Worm (Caenorhabditis elegans) whole organism, early embryonic: ENCODE data around the gene dyf-11.
A peak's percentile ranks its signal among the peaks of the same experiment; 100 is the strongest.

Experiments used
- B0310.2 ChIP-seq: sonication (generic microtip); optimal IDR thresholded peaks from 2 replicates; lab custom pipeline; 2016; ENCODE audit warnings: mild to moderate bottlenecking, missing genetic modification characterization, missing compliant biosample characterization
- F13C5.2 ChIP-seq: sonication (generic microtip); optimal IDR thresholded peaks from 2 replicates; lab custom pipeline; 2017; ENCODE audit warnings: mild to moderate bottlenecking, missing genetic modification characterization, inconsistent platforms, missing compliant biosample characterization
- aly-1 ChIP-seq: sonication (generic microtip); optimal IDR thresholded peaks from 2 replicates; lab custom pipeline; 2016; ENCODE audit warnings: missing genetic modification characterization, missing compliant biosample characterization
- ama-1 ChIP-seq: fragments of 150-350 bp; optimal IDR thresholded peaks from 2 replicates; lab custom pipeline; 2014
- ceh-13 ChIP-seq: fragments of 200-800 bp; sonication (Bioruptor generic); optimal IDR thresholded peaks from 2 replicates; lab custom pipeline; 2018; ENCODE audit warnings: mild to moderate bottlenecking, missing genetic modification characterization, missing compliant biosample characterization
- ceh-36 ChIP-seq: sonication (generic microtip); optimal IDR thresholded peaks from 2 replicates; lab custom pipeline; 2016; ENCODE audit warnings: missing genetic modification characterization, inconsistent platforms, missing compliant biosample characterization
- ets-7 ChIP-seq: sonication (generic microtip); optimal IDR thresholded peaks from 2 replicates; lab custom pipeline; 2016; ENCODE audit warnings: missing genotype, missing genetic modification characterization, missing compliant biosample characterization
- flt-1 ChIP-seq: fragments of 200-800 bp; sonication (Bioruptor generic); IDR thresholded peaks from 2 replicates; pipeline ENCODE4 v1.3.6; 2022; ENCODE audit warnings: missing genetic modification characterization, missing compliant biosample characterization
- hmbx-1 ChIP-seq: sonication (generic microtip); optimal IDR thresholded peaks from 2 replicates; lab custom pipeline; 2016; ENCODE audit warnings: mild to moderate bottlenecking, missing genetic modification characterization, missing compliant biosample characterization
- hmg-4 ChIP-seq: fragments of 200-800 bp; sonication (Bioruptor generic); optimal IDR thresholded peaks from 2 replicates; lab custom pipeline; 2018; ENCODE audit warnings: mild to moderate bottlenecking, missing genetic modification characterization, missing compliant biosample characterization
- hnd-1 ChIP-seq: sonication (generic microtip); optimal IDR thresholded peaks from 2 replicates; lab custom pipeline; 2016; ENCODE audit warnings: missing genetic modification characterization, missing compliant biosample characterization
- pes-1 ChIP-seq: fragments of 200-800 bp; sonication (Bioruptor generic); IDR thresholded peaks from 2 replicates; pipeline ENCODE4 v1.3.6; 2022; ENCODE audit warnings: missing genetic modification reagents, missing genetic modification characterization, missing compliant biosample characterization
- scrt-1 ChIP-seq: fragments of 200-800 bp; sonication (Bioruptor generic); IDR thresholded peaks from 2 replicates; pipeline ENCODE4 v1.3.6; 2022; ENCODE audit warnings: missing genetic modification characterization, missing compliant biosample characterization
- sea-1 ChIP-seq: fragments of 200-800 bp; sonication (Bioruptor generic); conservative IDR thresholded peaks from 2 replicates; pipeline ENCODE4 v1.3.6; 2022; ENCODE audit warnings: missing genetic modification characterization, missing compliant biosample characterization
- tbx-11 ChIP-seq: fragments of 200-800 bp; sonication (Bioruptor generic); IDR thresholded peaks from 2 replicates; pipeline ENCODE4 v1.3.6; 2022; ENCODE audit warnings: missing genetic modification characterization, missing compliant biosample characterization
- tbx-37 ChIP-seq: fragments of 200-800 bp; sonication (Bioruptor generic); conservative IDR thresholded peaks from 2 replicates; pipeline ENCODE4 v1.3.6; 2022; ENCODE audit warnings: missing genetic modification reagents, missing genetic modification characterization, missing compliant biosample characterization
- tra-4 ChIP-seq: sonication (generic microtip); optimal IDR thresholded peaks from 2 replicates; lab custom pipeline; 2017; ENCODE audit warnings: missing genetic modification characterization, missing compliant biosample characterization

dyf-11 gene

DNA sequence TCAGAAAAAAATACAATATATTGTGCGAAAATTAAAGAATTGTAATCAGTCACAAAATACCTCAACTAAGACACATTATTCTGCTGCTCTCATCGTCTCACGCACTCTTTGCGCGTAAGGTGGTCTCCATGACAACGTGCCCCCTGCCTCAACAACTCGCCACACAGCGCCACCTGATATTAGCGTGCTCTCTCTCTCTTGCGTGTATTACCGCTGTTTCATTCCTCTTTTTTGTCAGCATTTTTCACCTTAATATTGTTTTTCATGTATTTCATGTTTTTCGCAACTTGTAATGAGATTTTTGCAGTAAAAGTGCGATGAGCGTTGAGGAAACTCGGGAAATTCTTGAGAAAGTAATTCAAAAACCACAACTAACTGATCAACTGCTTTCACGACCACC lies at the start of gene dyf-11:
Gene dyf-11 (plus strand): TSS at position 301 of the 400 bp plus-strand sequence.
- no peak for TF ChIP-seq sea-1 (GFP tag; lab: Robert Waterston, UW)
- TF ChIP-seq tra-4 (tag; lab: Kevin White, UChicago) = no peak
- no peak for TF ChIP-seq pes-1 (GFP tag; lab: Robert Waterston, UW)
- TF ChIP-seq ets-7 = no peak
- TF ChIP-seq F13C5.2 (tag; lab: Kevin White, UChicago) = no peak
- TF ChIP-seq B0310.2 (tag; lab: Kevin White, UChicago) = no peak

ce11 chrX:714398-714797 lies 49.2 kb upstream of the dyf-11 start, which contains the start of gene irk-2:
TSS of gene irk-2 (minus strand) at chrX:714498.
- no peak for TF ChIP-seq hmbx-1
- TF ChIP-seq pes-1 (GFP tag; lab: Robert Waterston, UW) = no peak
- TF ChIP-seq sea-1 (GFP tag; lab: Robert Waterston, UW) = no peak
- TF ChIP-seq ama-1 (lab: Kevin White, UChicago) = no peak
- no peak for TF ChIP-seq ceh-36 (tag; lab: Kevin White, UChicago)
- no peak for TF ChIP-seq B0310.2 (tag; lab: Kevin White, UChicago)
- TF ChIP-seq tbx-11 (GFP tag; lab: Robert Waterston, UW) = no peak
- TF ChIP-seq tbx-37 (GFP tag; lab: Robert Waterston, UW) = no peak
- no peak for TF ChIP-seq hmg-4 (GFP tag; lab: Kevin White, UChicago)
- no peak for TF ChIP-seq aly-1 (tag; lab: Kevin White, UChicago)
- TF ChIP-seq ceh-13 (GFP tag; lab: Kevin White, UChicago) = no peak
- no peak for TF ChIP-seq F13C5.2 (tag; lab: Kevin White, UChicago)
- no peak for TF ChIP-seq tra-4 (tag; lab: Kevin White, UChicago)
- TF ChIP-seq hnd-1 (tag; lab: Kevin White, UChicago) = no peak

ce11 chrX:725868-726267 lies 37.7 kb upstream of the dyf-11 start, which contains the start of gene sli-1:
TSS of gene sli-1 (minus strand) at chrX:725968.
- TF ChIP-seq F13C5.2 (tag; lab: Kevin White, UChicago) (no peak), scrt-1 (GFP tag; lab: Robert Waterston, UW) (no peak), ama-1 (lab: Kevin White, UChicago) (no peak), aly-1 (tag; lab: Kevin White, UChicago) (no peak), tbx-37 (GFP tag; lab: Robert Waterston, UW) (no peak), ceh-13 (GFP tag; lab: Kevin White, UChicago) (no peak), hmg-4 (GFP tag; lab: Kevin White, UChicago) (no peak), flt-1 (GFP tag; lab: Robert Waterston, UW) (no peak), ceh-36 (tag; lab: Kevin White, UChicago) (no peak), B0310.2 (tag; lab: Kevin White, UChicago) (no peak), sea-1 (GFP tag; lab: Robert Waterston, UW) (no peak), hnd-1 (tag; lab: Kevin White, UChicago) (no peak), hmbx-1 (no peak), tra-4 (tag; lab: Kevin White, UChicago) (no peak), pes-1 (GFP tag; lab: Robert Waterston, UW) (no peak), tbx-11 (GFP tag; lab: Robert Waterston, UW) (no peak), ets-7 (no peak)

DNA sequence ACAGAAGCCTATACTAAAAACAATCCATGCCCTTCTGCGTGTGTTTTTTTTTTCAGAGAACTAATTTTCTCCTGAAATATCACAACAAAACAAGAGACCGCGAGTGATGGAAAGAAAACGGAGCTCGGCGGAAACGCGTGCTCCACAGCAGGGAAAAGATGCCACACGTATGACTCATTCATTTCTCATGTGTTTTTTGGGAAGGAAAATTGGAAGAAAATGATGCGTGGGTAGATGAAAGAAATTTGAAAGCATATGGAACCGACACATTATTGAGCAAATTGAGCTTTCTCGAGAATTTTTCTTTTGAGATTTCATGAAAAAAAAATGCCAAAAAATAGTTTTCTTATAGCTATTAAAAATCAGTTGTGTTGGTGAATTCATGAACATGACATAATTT lies 37.3 kb upstream of the dyf-11 start:
- TF ChIP-seq tra-4 (tag; lab: Kevin White, UChicago) = no peak
- TF ChIP-seq hmbx-1 = no peak
- no peak for TF ChIP-seq tbx-11 (GFP tag; lab: Robert Waterston, UW)
- no peak for TF ChIP-seq ama-1 (lab: Kevin White, UChicago)
- TF ChIP-seq ceh-36 (tag; lab: Kevin White, UChicago) = no peak
- no peak for TF ChIP-seq hnd-1 (tag; lab: Kevin White, UChicago)
- no peak for TF ChIP-seq ets-7
- no peak for TF ChIP-seq F13C5.2 (tag; lab: Kevin White, UChicago)
- TF ChIP-seq pes-1 (GFP tag; lab: Robert Waterston, UW) = no peak
- TF ChIP-seq aly-1 (tag; lab: Kevin White, UChicago) = no peak
- no peak for TF ChIP-seq tbx-37 (GFP tag; lab: Robert Waterston, UW)
- TF ChIP-seq hmg-4 (GFP tag; lab: Kevin White, UChicago) = no peak
- TF ChIP-seq sea-1 (GFP tag; lab: Robert Waterston, UW) = no peak
- TF ChIP-seq scrt-1 (GFP tag; lab: Robert Waterston, UW) = no peak
- TF ChIP-seq ceh-13 (GFP tag; lab: Kevin White, UChicago) = no peak
- no peak for TF ChIP-seq flt-1 (GFP tag; lab: Robert Waterston, UW)
- no peak for TF ChIP-seq B0310.2 (tag; lab: Kevin White, UChicago)

- TF ChIP-seq ceh-36 (tag; lab: Kevin White, UChicago) = peak; percentile 26
- TF ChIP-seq F13C5.2 (tag; lab: Kevin White, UChicago) = peak; percentile 41
- TF ChIP-seq aly-1 (tag; lab: Kevin White, UChicago) = peak; percentile 52
- TF ChIP-seq tra-4 (tag; lab: Kevin White, UChicago) = no peak
Observed at ce11 chrX:727737-728136, 35.8 kb upstream of the dyf-11 start.

ce11 chrX:729062-729461 lies 34.5 kb upstream of the dyf-11 start:
- TF ChIP-seq tra-4 (tag; lab: Kevin White, UChicago) (no peak), pes-1 (GFP tag; lab: Robert Waterston, UW) (no peak), hmg-4 (GFP tag; lab: Kevin White, UChicago) (no peak), tbx-11 (GFP tag; lab: Robert Waterston, UW) (no peak), hmbx-1 (no peak), ama-1 (lab: Kevin White, UChicago) (no peak), ceh-36 (tag; lab: Kevin White, UChicago) (no peak), ets-7 (no peak), scrt-1 (GFP tag; lab: Robert Waterston, UW) (no peak), ceh-13 (GFP tag; lab: Kevin White, UChicago) (no peak), tbx-37 (GFP tag; lab: Robert Waterston, UW) (no peak), B0310.2 (tag; lab: Kevin White, UChicago) (no peak), flt-1 (GFP tag; lab: Robert Waterston, UW) (no peak), hnd-1 (tag; lab: Kevin White, UChicago) (no peak), F13C5.2 (tag; lab: Kevin White, UChicago) (no peak), sea-1 (GFP tag; lab: Robert Waterston, UW) (no peak), aly-1 (tag; lab: Kevin White, UChicago) (no peak)
